Fruit fly (Drosophila melanogaster): Measurements from ENCODE around the gene CG2218.
A peak's percentile ranks its signal among the peaks of the same experiment; 100 is the strongest.

CG2218 gene

DNA sequence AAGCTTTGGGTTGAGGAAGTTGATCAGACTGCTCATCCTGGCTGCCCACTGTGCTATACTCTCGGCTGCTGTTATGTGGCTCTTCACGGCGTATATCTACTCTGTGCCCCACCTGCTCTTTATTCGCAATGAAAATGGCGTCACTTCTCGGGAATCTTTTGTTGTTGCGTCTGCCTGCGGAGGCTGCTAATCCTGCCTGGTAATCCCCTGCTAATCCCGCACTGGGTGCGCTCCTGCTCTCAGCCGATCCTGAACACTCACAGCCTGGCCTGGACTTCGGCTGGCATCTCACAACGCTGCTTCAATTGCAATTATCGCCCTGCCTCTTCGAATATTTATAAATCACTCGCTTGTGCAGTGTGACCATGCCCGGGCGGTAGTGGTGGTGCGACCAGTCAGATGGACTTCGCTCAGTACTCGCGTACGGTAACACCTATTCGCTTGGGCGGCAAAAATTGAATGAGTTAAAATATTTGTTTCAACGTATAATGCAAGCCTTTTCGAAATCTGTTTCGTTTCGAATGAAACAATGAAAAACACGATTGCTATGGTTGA is at the start of gene CG2218 (continued):
- no peak for TF ChIP-seq CG10979 (tag; optimal IDR thresholded peaks at IDR 0.05)
- TF ChIP-seq gem (tag; optimal IDR thresholded peaks at IDR 0.05) = no peak
- no peak for TF ChIP-seq CG15011 (GFP tag; optimal IDR thresholded peaks at IDR 0.05)
- TF ChIP-seq pb (GFP tag; optimal IDR thresholded peaks at IDR 0.05) = no peak
- no peak for TF ChIP-seq toy (GFP tag; IDR thresholded peaks at IDR 0.05)
- TF ChIP-seq CG11560 (tag; IDR thresholded peaks at IDR 0.05) = no peak
- TF ChIP-seq Opbp (GFP tag; IDR thresholded peaks at IDR 0.05; ENCODE audit: partially characterized antibody) = peak; percentile 65; the same call in 2 of the 3 replicates
- TF ChIP-seq prd (optimal IDR thresholded peaks at IDR 0.05) = no peak
- TF ChIP-seq prd (GFP tag; IDR thresholded peaks at IDR 0.05) = no peak
- TF ChIP-seq Rx (GFP tag; IDR thresholded peaks at IDR 0.05) = no peak
- TF ChIP-seq B-H1 (GFP tag; IDR thresholded peaks at IDR 0.05) = no peak
- no peak for TF ChIP-seq bab2 (GFP tag; optimal IDR thresholded peaks at IDR 0.05)
- no peak for TF ChIP-seq CG4360 (GFP tag; IDR thresholded peaks at IDR 0.05)
- TF ChIP-seq CG4424 (GFP tag; optimal IDR thresholded peaks at IDR 0.05) = no peak
- no peak for TF ChIP-seq mld (GFP tag; IDR thresholded peaks at IDR 0.05; ENCODE audit: partially characterized antibody)
- TF ChIP-seq stc (GFP tag; IDR thresholded peaks at IDR 0.05) = no peak
- TF ChIP-seq Optix (GFP tag; IDR thresholded peaks at IDR 0.05) = no peak
- TF ChIP-seq pros (GFP tag; optimal IDR thresholded peaks at IDR 0.05) = no peak
- peak; percentile 48 for TF ChIP-seq Dref (GFP tag; IDR thresholded peaks at IDR 0.05)
- TF ChIP-seq CG14965 (GFP tag; optimal IDR thresholded peaks at IDR 0.05; ENCODE audit: borderline replicate concordance) = no peak
- TF ChIP-seq hkb (optimal IDR thresholded peaks at IDR 0.05) = no peak
- TF ChIP-seq hkb (GFP tag; IDR thresholded peaks at IDR 0.05) = peak; percentile 33; the same call in 1 of the 2 replicates
- no peak for TF ChIP-seq run (tag; optimal IDR thresholded peaks at IDR 0.05)
- TF ChIP-seq unc-4 (GFP tag; IDR thresholded peaks at IDR 0.05; ENCODE audit: partially characterized antibody) = 0 out of 2 replicates have a peak, but pooled peaks have one; percentile 19
- TF ChIP-seq CG7987 (GFP tag; optimal IDR thresholded peaks at IDR 0.05) = peak; percentile 26
- TF ChIP-seq CG5953 (GFP tag; IDR thresholded peaks at IDR 0.05) = no peak
- TF ChIP-seq ash1 (GFP tag; optimal IDR thresholded peaks at IDR 0.05) = no peak
- no peak for TF ChIP-seq emc (GFP tag; optimal IDR thresholded peaks at IDR 0.05)
- TF ChIP-seq CG17912 (GFP tag; optimal IDR thresholded peaks at IDR 0.05) = no peak
- no peak for TF ChIP-seq H2.0 (GFP tag; IDR thresholded peaks at IDR 0.05)
- TF ChIP-seq Pdp1 (GFP tag; optimal IDR thresholded peaks at IDR 0.05) = peak in 1 of 2 experiments; percentile 57
- no peak for TF ChIP-seq CG15269 (tag; optimal IDR thresholded peaks at IDR 0.05)
- TF ChIP-seq zen (tag; optimal IDR thresholded peaks at IDR 0.05) = peak; percentile 52
- peak; percentile 21; the same call in 1 of the 2 replicates for TF ChIP-seq sna (GFP tag; IDR thresholded peaks at IDR 0.05; ENCODE audit: partially characterized antibody)
- TF ChIP-seq ttk (GFP tag; IDR thresholded peaks at IDR 0.05) = no peak
- no peak for TF ChIP-seq kah (GFP tag; optimal IDR thresholded peaks at IDR 0.05)
- TF ChIP-seq CG31441 (GFP tag; IDR thresholded peaks at IDR 0.05) = no peak
- TF ChIP-seq CG2129 (GFP tag; IDR thresholded peaks at IDR 0.05; ENCODE audit: partially characterized antibody) = no peak
- TF ChIP-seq Ptx1 (GFP tag; IDR thresholded peaks at IDR 0.05) = no peak
- TF ChIP-seq fd64A (GFP tag; optimal IDR thresholded peaks at IDR 0.05) = no peak
- TF ChIP-seq CG7556 (GFP tag; optimal IDR thresholded peaks at IDR 0.05) = no peak
- peak; percentile 87 for TF ChIP-seq CG4617 (GFP tag; optimal IDR thresholded peaks at IDR 0.05; ENCODE audit: borderline replicate concordance)
- peak; percentile 71 for TF ChIP-seq Ets97D (GFP tag; optimal IDR thresholded peaks at IDR 0.05)
- no peak for TF ChIP-seq Hr78 (GFP tag; optimal IDR thresholded peaks at IDR 0.05)
- TF ChIP-seq CG18619 (GFP tag; optimal IDR thresholded peaks at IDR 0.05) = no peak
- no peak for TF ChIP-seq Six4 (GFP tag; optimal IDR thresholded peaks at IDR 0.05)
- no peak for TF ChIP-seq CG2199 (GFP tag; IDR thresholded peaks at IDR 0.05)
- TF ChIP-seq CG12155 (GFP tag; optimal IDR thresholded peaks at IDR 0.05) = no peak
- TF ChIP-seq CG17359 (tag; optimal IDR thresholded peaks at IDR 0.05) = no peak
- no peak for TF ChIP-seq CG1603 (tag; optimal IDR thresholded peaks at IDR 0.05)
